Worm (Caenorhabditis elegans) whole organism, young adult: ENCODE measurements around the gene mnk-1.

Source experiments
- B0019.2 ChIP-seq: fragments of 200-800 bp; sonication (Bioruptor generic); conservative IDR thresholded peaks from 2 replicates; pipeline ENCODE4 v1.3.6; 2022; ENCODE audit warnings: missing genetic modification reagents, missing genetic modification characterization, missing compliant biosample characterization
- B0035.1 ChIP-seq: sonication (generic microtip); optimal IDR thresholded peaks from 2 replicates; lab custom pipeline; 2016; ENCODE audit warnings: missing genetic modification characterization, mild to moderate bottlenecking, missing compliant biosample characterization, missing genotype, missing genetic modification reagents
- B0261.1 ChIP-seq: sonication (generic microtip); optimal IDR thresholded peaks from 2 replicates; lab custom pipeline; 2016; ENCODE audit warnings: mild to moderate bottlenecking, missing genetic modification characterization, moderate library complexity, missing compliant biosample characterization
- C06A6.2 ChIP-seq: fragments of 200-800 bp; sonication (Bioruptor generic); conservative IDR thresholded peaks from 2 replicates; pipeline ENCODE4 v1.3.6; 2022; ENCODE audit warnings: missing genetic modification characterization, missing compliant biosample characterization
- D2030.7 ChIP-seq: fragments of 200-800 bp; sonication (Bioruptor generic); IDR thresholded peaks from 2 replicates; pipeline ENCODE4 v1.3.6; 2022; ENCODE audit warnings: missing genetic modification reagents, missing genetic modification characterization, missing compliant biosample characterization
- F10E7.11 ChIP-seq: sonication (generic microtip); optimal IDR thresholded peaks from 2 replicates; lab custom pipeline; 2017; ENCODE audit warnings: mild to moderate bottlenecking, missing genetic modification characterization, moderate library complexity, missing compliant biosample characterization
- F23B12.7 ChIP-seq: sonication (generic microtip); optimal IDR thresholded peaks from 2 replicates; lab custom pipeline; 2017; ENCODE audit warnings: missing genetic modification characterization, mild to moderate bottlenecking, missing compliant biosample characterization, antibody characterized with exemption, moderate library complexity; ENCODE audit not compliant: insufficient read depth
- F52B5.7 ChIP-seq: sonication (generic microtip); optimal IDR thresholded peaks from 2 replicates; lab custom pipeline; 2016; ENCODE audit warnings: mild to moderate bottlenecking, missing genetic modification characterization, missing compliant biosample characterization
- F55B11.4 ChIP-seq: sonication (generic microtip); optimal IDR thresholded peaks from 2 replicates; lab custom pipeline; 2016; ENCODE audit warnings: missing compliant biosample characterization, missing genetic modification characterization, borderline replicate concordance; ENCODE audit not compliant: insufficient read depth
- F57A8.1 ChIP-seq: fragments of 200-800 bp; sonication (Bioruptor generic); optimal IDR thresholded peaks from 2 replicates; lab custom pipeline; 2018; ENCODE audit warnings: mild to moderate bottlenecking, missing genetic modification characterization, moderate library complexity, missing compliant biosample characterization
- K12H6.12 ChIP-seq: fragments of 200-800 bp; sonication (Bioruptor generic); optimal IDR thresholded peaks from 2 replicates; lab custom pipeline; 2018; ENCODE audit warnings: mild to moderate bottlenecking, missing genetic modification characterization, missing compliant biosample characterization
- Y56A3A.18 ChIP-seq: fragments of 200-800 bp; sonication (Bioruptor generic); IDR thresholded peaks from 2 replicates; pipeline ENCODE4 v1.3.6; 2022; ENCODE audit warnings: missing genetic modification reagents, missing genetic modification characterization, missing compliant biosample characterization
- attf-6 ChIP-seq: fragments of 200-800 bp; sonication (Bioruptor generic); IDR thresholded peaks from 2 replicates; pipeline ENCODE4 v1.3.6; 2022; ENCODE audit warnings: missing genetic modification reagents, missing genetic modification characterization, missing compliant biosample characterization
- bed-2 ChIP-seq: fragments of 200-800 bp; sonication (Bioruptor generic); IDR thresholded peaks from 2 replicates; pipeline ENCODE4 v1.3.6; 2022; ENCODE audit warnings: missing genetic modification reagents, missing genetic modification characterization, missing compliant biosample characterization
- cebp-1 ChIP-seq, 2 experiments: fragments of 200-800 bp in 1 of 2; sonication (Bioruptor generic) in 1 of 2; sonication (generic microtip) in 1 of 2; IDR thresholded peaks in 1 of 2; optimal IDR thresholded peaks in 1 of 2; 2 replicates each; pipeline versions ENCODE4 v1.3.6 to Lab custom; 2017 to 2022; ENCODE audit warnings: missing compliant biosample characterization in 2 of 2, missing genetic modification characterization in 2 of 2, mild to moderate bottlenecking in 1 of 2, missing genetic modification reagents in 1 of 2, moderate library complexity in 1 of 2
- ceh-58 ChIP-seq: fragments of 200-800 bp; sonication (Bioruptor generic); IDR thresholded peaks from 2 replicates; pipeline ENCODE4 v1.3.6; 2022; ENCODE audit warnings: missing genetic modification characterization, missing compliant biosample characterization
- ceh-91 ChIP-seq: fragments of 200-800 bp; sonication (Bioruptor generic); IDR thresholded peaks from 2 replicates; pipeline ENCODE4 v1.3.6; 2022; ENCODE audit warnings: missing genetic modification reagents, missing genetic modification characterization, missing compliant biosample characterization
- dox-1 ChIP-seq: fragments of 200-800 bp; sonication (Bioruptor generic); IDR thresholded peaks from 2 replicates; pipeline ENCODE4 v1.3.6; 2022; ENCODE audit warnings: missing genetic modification reagents, missing genetic modification characterization, missing compliant biosample characterization
- dpff-1 ChIP-seq: sonication (generic microtip); optimal IDR thresholded peaks from 2 replicates; lab custom pipeline; 2017; ENCODE audit warnings: mild to moderate bottlenecking, missing genetic modification characterization, missing compliant biosample characterization
- dpl-1 ChIP-seq: fragments of 150-350 bp; optimal IDR thresholded peaks from 2 replicates; lab custom pipeline; 2014; ENCODE audit warnings: missing biosample characterization, missing genetic modification reagents, missing genetic modification characterization
- egl-18 ChIP-seq: fragments of 200-800 bp; sonication (Bioruptor generic); IDR thresholded peaks from 2 replicates; pipeline ENCODE4 v1.3.6; 2022; ENCODE audit warnings: missing genetic modification reagents, missing genetic modification characterization, missing compliant biosample characterization
- gei-17 ChIP-seq: fragments of 200-800 bp; sonication (Bioruptor generic); optimal IDR thresholded peaks from 2 replicates; lab custom pipeline; 2018; ENCODE audit warnings: mild to moderate bottlenecking, missing genetic modification characterization, missing compliant biosample characterization
- hlh-26 ChIP-seq: fragments of 200-800 bp; sonication (Bioruptor generic); conservative IDR thresholded peaks from 2 replicates; pipeline ENCODE4 v1.3.6; 2022; ENCODE audit warnings: missing genetic modification reagents, missing genetic modification characterization, missing compliant biosample characterization
- hmg-1.2 ChIP-seq: fragments of 200-800 bp; sonication (Bioruptor generic); IDR thresholded peaks from 2 replicates; pipeline ENCODE4 v1.3.6; 2022; ENCODE audit warnings: missing genetic modification reagents, missing genetic modification characterization, missing compliant biosample characterization
- hrde-1 ChIP-seq: sonication (generic microtip); optimal IDR thresholded peaks from 2 replicates; lab custom pipeline; 2016; ENCODE audit warnings: missing genetic modification characterization, mild to moderate bottlenecking, missing compliant biosample characterization, moderate library complexity, missing genotype, missing genetic modification reagents, borderline replicate concordance
- lin-26 ChIP-seq: fragments of 200-800 bp; sonication (Bioruptor generic); IDR thresholded peaks from 2 replicates; pipeline ENCODE4 v1.3.6; 2022; ENCODE audit warnings: missing genetic modification reagents, missing genetic modification characterization, missing compliant biosample characterization
- lin-54 ChIP-seq: fragments of 200-800 bp; sonication (Bioruptor generic); optimal IDR thresholded peaks from 2 replicates; lab custom pipeline; 2018; ENCODE audit warnings: mild to moderate bottlenecking, missing genetic modification characterization, missing compliant biosample characterization
- lsl-1 ChIP-seq: fragments of 200-800 bp; sonication (Bioruptor generic); optimal IDR thresholded peaks from 2 replicates; lab custom pipeline; 2018; ENCODE audit warnings: mild to moderate bottlenecking, missing genetic modification characterization, moderate library complexity, missing compliant biosample characterization
- mcd-1 ChIP-seq: fragments of 200-800 bp; sonication (Bioruptor generic); IDR thresholded peaks from 2 replicates; pipeline ENCODE4 v1.3.6; 2022; ENCODE audit warnings: missing genetic modification reagents, missing genetic modification characterization, missing compliant biosample characterization
- nhr-120 ChIP-seq: fragments of 200-800 bp; sonication (Bioruptor generic); IDR thresholded peaks from 2 replicates; pipeline ENCODE4 v1.3.6; 2022; ENCODE audit warnings: missing genetic modification characterization, missing compliant biosample characterization
- nhr-179 ChIP-seq: sonication (generic microtip); optimal IDR thresholded peaks from 2 replicates; lab custom pipeline; 2016; ENCODE audit warnings: mild to moderate bottlenecking, missing genetic modification characterization, missing compliant biosample characterization
- nhr-80 ChIP-seq: sonication (generic microtip); optimal IDR thresholded peaks from 2 replicates; lab custom pipeline; 2016; ENCODE audit warnings: missing genetic modification characterization, missing compliant biosample characterization
- nhr-90 ChIP-seq: sonication (generic microtip); optimal IDR thresholded peaks from 2 replicates; lab custom pipeline; 2016; ENCODE audit warnings: missing genotype, mild to moderate bottlenecking, missing genetic modification characterization, missing compliant biosample characterization
- rec-8 ChIP-seq, 2 experiments: sonication (generic microtip); optimal IDR thresholded peaks; 2 replicates each; lab custom pipeline; 2016; ENCODE audit warnings: mild to moderate bottlenecking in 2 of 2, missing genetic modification characterization in 2 of 2, missing genetic modification reagents in 2 of 2, missing genotype in 2 of 2, missing biosample characterization in 1 of 2, missing compliant biosample characterization in 1 of 2, moderate library complexity in 1 of 2
- sea-2 ChIP-seq: fragments of 200-800 bp; sonication (Bioruptor generic); IDR thresholded peaks from 2 replicates; pipeline ENCODE4 v1.3.6; 2022; ENCODE audit warnings: missing genetic modification characterization, missing compliant biosample characterization
- snpc-1.1 ChIP-seq: sonication (generic microtip); optimal IDR thresholded peaks from 2 replicates; lab custom pipeline; 2017; ENCODE audit warnings: missing genetic modification characterization, mild to moderate bottlenecking, missing compliant biosample characterization, antibody characterized with exemption, moderate library complexity, missing genotype, missing genetic modification reagents; ENCODE audit not compliant: insufficient read depth
- snpc-1.3 ChIP-seq: sonication (generic microtip); optimal IDR thresholded peaks from 2 replicates; lab custom pipeline; 2017; ENCODE audit warnings: missing genetic modification characterization, mild to moderate bottlenecking, missing compliant biosample characterization, antibody characterized with exemption, moderate library complexity, missing genotype, missing genetic modification reagents; ENCODE audit not compliant: insufficient read depth
- somi-1 ChIP-seq: fragments of 200-800 bp; sonication (Bioruptor generic); optimal IDR thresholded peaks from 2 replicates; lab custom pipeline; 2018; ENCODE audit warnings: mild to moderate bottlenecking, missing genetic modification characterization, missing compliant biosample characterization
- tbp1 ChIP-seq: fragments of 200-800 bp; sonication (Bioruptor generic); optimal IDR thresholded peaks from 2 replicates; lab custom pipeline; 2018; ENCODE audit warnings: mild to moderate bottlenecking, missing genetic modification characterization, missing compliant biosample characterization
- tbx-9 ChIP-seq: sonication (generic microtip); optimal IDR thresholded peaks from 2 replicates; lab custom pipeline; 2016; ENCODE audit warnings: borderline replicate concordance, missing genetic modification characterization, inconsistent platforms, missing compliant biosample characterization
- tlf-1 ChIP-seq: fragments of 200-800 bp; sonication (Bioruptor generic); optimal IDR thresholded peaks from 2 replicates; lab custom pipeline; 2018; ENCODE audit warnings: mild to moderate bottlenecking, missing genetic modification characterization, missing compliant biosample characterization
- unc-62 ChIP-seq: fragments of 150-350 bp; optimal IDR thresholded peaks from 2 replicates; lab custom pipeline; 2014; ENCODE audit warnings: missing biosample characterization, missing genetic modification reagents, missing genetic modification characterization
- zfh-2 ChIP-seq: fragments of 200-800 bp; sonication (Bioruptor generic); conservative IDR thresholded peaks from 2 replicates; pipeline ENCODE4 v1.3.6; 2022; ENCODE audit warnings: missing genetic modification reagents, missing genetic modification characterization, missing compliant biosample characterization
- ztf-26 ChIP-seq: sonication (generic microtip); optimal IDR thresholded peaks from 2 replicates; lab custom pipeline; 2017; ENCODE audit warnings: missing genetic modification characterization, missing compliant biosample characterization
- ztf-6 ChIP-seq: fragments of 200-800 bp; sonication (Bioruptor generic); IDR thresholded peaks from 2 replicates; pipeline ENCODE4 v1.3.6; 2022; ENCODE audit warnings: missing genetic modification reagents, missing genetic modification characterization, missing compliant biosample characterization

The mnk-1 gene

DNA sequence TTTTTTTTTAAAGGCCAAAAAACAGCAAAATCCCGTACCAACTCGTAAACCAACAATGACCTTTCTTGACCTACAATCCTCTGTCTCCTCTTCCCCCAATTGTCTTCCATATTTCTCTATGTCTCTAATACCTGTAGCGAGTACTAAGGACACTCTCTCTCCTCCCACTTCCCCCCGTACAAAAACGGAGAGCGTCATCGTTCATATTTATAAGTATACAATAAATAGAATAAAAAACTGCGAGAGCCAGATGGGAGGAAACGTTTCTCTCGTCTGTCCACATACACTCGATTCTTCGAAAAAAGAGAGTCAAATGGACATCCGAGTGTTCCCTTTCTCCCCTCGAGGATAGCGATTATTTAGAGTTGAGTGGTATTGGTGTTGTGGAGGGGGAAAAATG lies 50.1 kb downstream of the mnk-1 start:
- TF ChIP-seq hmg-1.2 (peak; percentile 17; the same call in 1 of the 2 replicates), unc-62 (GFP tag; lab: Kevin White, UChicago) (no peak)

DNA sequence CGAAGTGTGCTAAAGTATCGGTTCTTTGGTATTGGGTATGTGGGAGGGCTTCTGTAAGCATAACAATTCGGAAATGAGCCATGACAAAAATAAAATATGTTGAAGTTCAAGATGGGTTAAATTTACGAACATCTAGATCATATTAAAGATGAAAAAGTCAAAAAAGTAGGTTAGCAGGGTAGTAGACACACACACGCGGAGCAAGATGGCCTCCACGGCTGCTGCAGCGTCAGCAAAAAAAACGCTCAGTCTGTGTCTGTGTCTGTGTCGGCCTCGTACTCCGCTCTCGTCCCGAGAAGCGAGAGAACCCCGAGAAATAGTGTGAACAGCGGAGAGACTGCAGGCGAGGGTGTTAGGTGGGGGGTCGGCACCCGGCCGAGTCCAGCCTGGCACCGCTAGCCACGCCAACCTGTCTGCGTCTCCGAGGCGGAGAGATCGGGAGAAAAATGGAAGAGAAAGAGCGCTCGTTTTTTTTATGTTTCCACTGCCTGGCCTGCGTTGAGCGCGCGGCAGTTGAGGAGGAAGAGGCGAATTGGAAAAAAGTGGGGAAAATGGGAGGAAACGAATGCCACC lies 52.3 kb downstream of the mnk-1 start, which contains the start of gene myrf-1:
Gene myrf-1 (minus strand): TSS at position 51 of the 573 bp plus-strand sequence.
- TF ChIP-seq hrde-1 (no peak), gei-17 (peak; percentile 12), tbp1 (no peak), B0261.1 (tag; lab: Kevin White, UChicago) (no peak), dpl-1 (GFP tag; lab: Kevin White, UChicago) (no peak), lin-54 (GFP tag; lab: Kevin White, UChicago) (peak; percentile 50), C06A6.2 (GFP tag; lab: Robert Waterston, UW) (peak; percentile 45), B0035.1 (tag; lab: Kevin White, UChicago) (no peak), lsl-1 (GFP tag; lab: Kevin White, UChicago) (no peak), tbx-9 (tag; lab: Kevin White, UChicago) (no peak), somi-1 (GFP tag; lab: Kevin White, UChicago) (peak; percentile 75), hlh-26 (GFP tag; lab: Robert Waterston, UW) (no peak), F55B11.4 (tag; lab: Kevin White, UChicago) (no peak), nhr-90 (tag; lab: Kevin White, UChicago) (peak; percentile 18), F23B12.7 (peak; percentile 12), lin-26 (GFP tag; lab: Robert Waterston, UW) (peak; percentile 79), ztf-6 (GFP tag; lab: Robert Waterston, UW) (no peak), nhr-179 (tag; lab: Kevin White, UChicago) (no peak), Y56A3A.18 (GFP tag; lab: Robert Waterston, UW) (no peak), hmg-1.2 (peak; percentile 91), snpc-1.1 (tag; lab: Kevin White, UChicago) (no peak), ceh-91 (no peak), F52B5.7 (tag; lab: Kevin White, UChicago) (no peak), cebp-1 (GFP tag; IDR thresholded peaks at IDR 0.05; lab: Robert Waterston, UW) (peak; percentile 25; the same call in 1 of the 2 replicates), cebp-1 (tag; optimal IDR thresholded peaks at IDR 0.05; lab: Kevin White, UChicago) (peak; percentile 84), B0019.2 (GFP tag; lab: Robert Waterston, UW) (no peak), egl-18 (no peak), ceh-58 (GFP tag; lab: Robert Waterston, UW) (no peak), dpff-1 (tag; lab: Kevin White, UChicago) (no peak), tlf-1 (no peak), rec-8 (tag; optimal IDR thresholded peaks at IDR 0.05; lab: Kevin White, UChicago) (no peak), K12H6.12 (peak; percentile 88), nhr-120 (GFP tag; lab: Robert Waterston, UW) (no peak), dox-1 (GFP tag; lab: Robert Waterston, UW) (peak; percentile 90), snpc-1.3 (tag; lab: Kevin White, UChicago) (no peak), attf-6 (GFP tag; lab: Robert Waterston, UW) (no peak), nhr-80 (tag; lab: Kevin White, UChicago) (peak; percentile 91), D2030.7 (no peak), bed-2 (GFP tag; lab: Robert Waterston, UW) (0 out of 2 replicates have a peak, but pooled peaks have one; percentile 9), F10E7.11 (no peak), ztf-26 (tag; lab: Kevin White, UChicago) (peak; percentile 33), zfh-2 (GFP tag; lab: Robert Waterston, UW) (peak; percentile 100), mcd-1 (peak; percentile 81), F57A8.1 (GFP tag; lab: Kevin White, UChicago) (peak; percentile 5), sea-2 (no peak)
